Fruit fly (Drosophila melanogaster): ENCODE data around the gene Rab1.

Gene Rab1

DNA sequence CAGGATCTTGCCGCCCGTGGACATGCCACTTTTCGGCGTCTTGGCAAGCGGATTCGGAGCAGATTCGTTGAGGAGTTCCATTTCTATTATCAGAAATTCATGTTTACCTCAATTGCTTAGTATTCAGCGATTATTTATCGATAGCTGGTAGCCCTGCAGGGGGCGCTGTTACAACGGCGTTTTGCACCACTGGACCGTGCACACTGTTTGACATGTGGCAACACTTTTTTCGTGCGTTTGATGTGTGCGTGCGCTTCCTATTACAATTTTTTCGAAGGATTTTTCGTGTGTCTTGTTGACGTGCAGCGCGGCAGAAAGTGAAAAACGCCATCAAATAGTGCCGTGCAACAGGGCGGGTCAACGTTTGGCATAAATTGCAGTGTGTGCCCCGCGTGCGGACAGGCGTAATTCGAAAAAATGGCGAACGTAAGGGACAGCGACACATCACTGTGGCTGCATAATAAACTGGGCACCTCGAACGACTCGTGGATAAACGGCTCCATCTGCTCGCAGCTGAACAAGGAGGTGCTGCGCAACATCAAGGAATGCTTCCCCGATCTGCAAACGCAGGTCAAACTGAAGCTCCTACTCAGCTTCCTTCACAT lies 45.3 kb downstream of the Rab1 start, which contains the start of the genes CG3337 and Nelf-A (continued):
- TF ChIP-seq pan (optimal IDR thresholded peaks at IDR 0.05) (no peak), pan (GFP tag; optimal IDR thresholded peaks at IDR 0.05 in 1 of 2, IDR thresholded peaks at IDR 0.05 in 1 of 2) (peak in 1 of 2 experiments; percentile 36), grau (tag; optimal IDR thresholded peaks at IDR 0.05) (peak; percentile 65), gce (GFP tag; IDR thresholded peaks at IDR 0.05) (no peak), Abd-B (GFP tag; optimal IDR thresholded peaks at IDR 0.05) (peak; percentile 40), HLH4C (GFP tag; IDR thresholded peaks at IDR 0.05; ENCODE audit: partially characterized antibody) (peak; percentile 72), peb (GFP tag; IDR thresholded peaks at IDR 0.05) (no peak), eve (GFP tag; optimal IDR thresholded peaks at IDR 0.05) (no peak), CG1603 (tag; optimal IDR thresholded peaks at IDR 0.05) (peak; percentile 86), Ets97D (GFP tag; optimal IDR thresholded peaks at IDR 0.05) (peak; percentile 91), Atf6 (GFP tag; IDR thresholded peaks at IDR 0.05) (0 out of 2 replicates have a peak, but pooled peaks have one; percentile 26), CG8765 (GFP tag; IDR thresholded peaks at IDR 0.05) (peak; percentile 41; the same call in 1 of the 2 replicates), lbe (GFP tag; optimal IDR thresholded peaks at IDR 0.05) (peak; percentile 13), lilli (GFP tag; optimal IDR thresholded peaks at IDR 0.05) (peak; percentile 86), cad (GFP tag; optimal IDR thresholded peaks at IDR 0.05) (no peak), dmrt11E (tag; optimal IDR thresholded peaks at IDR 0.05) (peak; percentile 42), CG14441 (GFP tag; IDR thresholded peaks at IDR 0.05) (peak; percentile 57), gem (tag; optimal IDR thresholded peaks at IDR 0.05) (no peak), CG4707 (GFP tag; optimal IDR thresholded peaks at IDR 0.05) (peak; percentile 49), CG2678 (tag; optimal IDR thresholded peaks at IDR 0.05) (no peak), Ptx1 (GFP tag; IDR thresholded peaks at IDR 0.05) (peak; percentile 67), CG1529 (GFP tag; optimal IDR thresholded peaks at IDR 0.05) (no peak), CG1024 (GFP tag; IDR thresholded peaks at IDR 0.05) (peak; percentile 65; the same call in 1 of the 2 replicates), CG1832 (GFP tag; optimal IDR thresholded peaks at IDR 0.05) (no peak), CG5180 (GFP tag; optimal IDR thresholded peaks at IDR 0.05) (no peak), CG8290 (GFP tag; optimal IDR thresholded peaks at IDR 0.05) (peak; percentile 67), CG8290 (tag; optimal IDR thresholded peaks at IDR 0.05) (peak; percentile 4 to 92), odd (GFP tag; optimal IDR thresholded peaks at IDR 0.05) (no peak), sim (GFP tag; IDR thresholded peaks at IDR 0.05) (no peak), D19A (tag; optimal IDR thresholded peaks at IDR 0.05) (no peak), CG2712 (tag; optimal IDR thresholded peaks at IDR 0.05) (peak; percentile 57), CG7372 (GFP tag; IDR thresholded peaks at IDR 0.05) (0 out of 2 replicates have a peak, but pooled peaks have one; percentile 48), Max (GFP tag; optimal IDR thresholded peaks at IDR 0.05) (peak; percentile 83), CHES-1-like (GFP tag; optimal IDR thresholded peaks at IDR 0.05) (peak; percentile 91), ssp (GFP tag; IDR thresholded peaks at IDR 0.05) (peak; percentile 56), fu2 (GFP tag; optimal IDR thresholded peaks at IDR 0.05) (peak; percentile 73), B-H2 (GFP tag; optimal IDR thresholded peaks at IDR 0.05) (peak; percentile 79), Neu2 (GFP tag; optimal IDR thresholded peaks at IDR 0.05; ENCODE audit: borderline replicate concordance) (peak; percentile 22), sr (GFP tag; IDR thresholded peaks at IDR 0.05) (no peak), croc (GFP tag; conservative IDR thresholded peaks at IDR 0.05) (no peak; the same call in 2 of the 3 replicates), Hmr (GFP tag; optimal IDR thresholded peaks at IDR 0.05) (no peak), CG4820 (GFP tag; optimal IDR thresholded peaks at IDR 0.05) (peak; percentile 59), CG2129 (GFP tag; IDR thresholded peaks at IDR 0.05; ENCODE audit: partially characterized antibody) (no peak), CG3847 (GFP tag; IDR thresholded peaks at IDR 0.05) (peak; percentile 93), gt (GFP tag; IDR thresholded peaks at IDR 0.05) (no peak), hb (GFP tag; IDR thresholded peaks at IDR 0.05; ENCODE audit: partially characterized antibody) (peak; percentile 78), exex (tag; optimal IDR thresholded peaks at IDR 0.05) (no peak), lola (GFP tag; optimal IDR thresholded peaks at IDR 0.05) (no peak), CG15011 (GFP tag; optimal IDR thresholded peaks at IDR 0.05) (no peak), zfh2 (GFP tag; optimal IDR thresholded peaks at IDR 0.05) (peak; percentile 83)

All from whole organism, embryonic.